Fruit fly (Drosophila melanogaster): ENCODE results near the gene Try29F.

Try29F gene

DNA sequence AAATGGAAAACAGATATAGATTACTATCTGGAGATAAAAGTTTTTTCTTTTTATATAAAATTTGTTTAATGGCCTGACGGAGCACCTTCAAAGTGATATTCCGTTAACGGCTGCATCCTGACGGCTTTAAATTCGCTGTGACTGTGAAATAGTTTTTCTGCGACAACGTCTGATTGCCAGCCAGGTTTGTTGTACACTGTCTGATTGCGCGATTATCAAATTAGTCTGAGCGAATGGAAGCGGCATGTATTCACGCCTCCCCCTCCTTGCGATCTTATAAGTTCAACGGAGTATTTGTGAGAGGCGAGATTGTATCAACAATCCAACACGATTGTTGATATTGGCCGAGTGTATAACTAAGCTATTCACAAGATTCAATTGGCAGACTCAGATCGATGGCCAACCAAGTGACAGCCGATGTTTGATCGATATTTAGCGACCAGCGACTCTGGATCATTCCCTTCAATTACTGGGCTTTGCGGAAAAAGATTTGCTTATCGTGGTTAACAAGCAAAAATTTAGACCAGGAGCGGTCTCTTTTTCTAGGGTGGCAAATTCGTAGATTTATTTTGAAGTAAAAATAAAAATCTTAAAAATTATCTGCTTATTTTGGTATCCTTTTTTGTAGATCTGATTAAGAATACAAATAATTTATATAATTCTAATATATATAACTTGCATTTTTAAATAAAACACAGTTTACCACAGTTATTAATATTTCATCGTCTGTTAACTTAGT is 42.6 kb upstream of the Try29F start:
- TF ChIP-seq EcR (GFP tag; optimal IDR thresholded peaks at IDR 0.05) (no peak), CG8159 (tag; optimal IDR thresholded peaks at IDR 0.05) (no peak), CG10348 (GFP tag; IDR thresholded peaks at IDR 0.05) (no peak), CG13204 (GFP tag; optimal IDR thresholded peaks at IDR 0.05) (no peak), Pif1A (GFP tag; optimal IDR thresholded peaks at IDR 0.05) (no peak), CG8301 (tag; optimal IDR thresholded peaks at IDR 0.05) (no peak), gl (tag; optimal IDR thresholded peaks at IDR 0.05) (no peak), rn (GFP tag; IDR thresholded peaks at IDR 0.05) (no peak), CG14655 (GFP tag; optimal IDR thresholded peaks at IDR 0.05) (no peak), CG4496 (GFP tag; IDR thresholded peaks at IDR 0.05) (no peak), Snoo (tag; optimal IDR thresholded peaks at IDR 0.05) (no peak), Ets98B (GFP tag; IDR thresholded peaks at IDR 0.05) (no peak), CG15710 (tag; optimal IDR thresholded peaks at IDR 0.05) (no peak), CG9948 (tag; optimal IDR thresholded peaks at IDR 0.05) (no peak), D1 (tag; optimal IDR thresholded peaks at IDR 0.05) (no peak)

- no peak for TF ChIP-seq Snoo (tag; optimal IDR thresholded peaks at IDR 0.05)
These were observed 42.0 kb upstream of the Try29F start for dm6 chr2L:8956336-8956726.

DNA sequence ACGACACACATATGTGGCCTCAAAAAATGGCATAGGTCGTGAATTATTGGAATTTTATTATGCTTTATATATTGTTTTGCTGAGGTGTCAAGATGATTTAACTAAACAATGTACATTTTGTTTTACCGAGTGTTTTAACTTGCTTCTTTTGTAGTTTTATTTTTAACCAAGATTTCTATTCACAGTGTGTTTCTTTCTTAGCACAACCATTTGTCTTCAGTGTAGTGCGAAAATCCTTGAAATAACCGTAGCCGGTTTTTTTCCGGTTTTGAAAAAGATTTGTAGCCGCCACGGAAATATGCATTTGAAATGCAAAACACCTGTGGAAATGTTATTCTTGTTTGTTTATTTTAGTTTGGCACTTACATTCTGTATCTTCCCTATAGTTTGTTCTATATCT is 41.2 kb upstream of the Try29F start:
- TF ChIP-seq CG15710 (tag; optimal IDR thresholded peaks at IDR 0.05) = no peak
- no peak for TF ChIP-seq Snoo (tag; optimal IDR thresholded peaks at IDR 0.05)
- no peak for TF ChIP-seq Ets98B (GFP tag; IDR thresholded peaks at IDR 0.05)
- no peak for TF ChIP-seq CG4496 (GFP tag; IDR thresholded peaks at IDR 0.05)

dm6 chr2L:8958046-8958497 is 40.3 kb upstream of the Try29F start:
- TF ChIP-seq CG4496 (GFP tag; IDR thresholded peaks at IDR 0.05) (peak; percentile 97), CG34367 (tag; optimal IDR thresholded peaks at IDR 0.05) (peak; percentile 74), CG8159 (tag; optimal IDR thresholded peaks at IDR 0.05) (peak; percentile 85), fd96Ca (GFP tag; IDR thresholded peaks at IDR 0.05) (peak; percentile 65; the same call in 1 of the 3 replicates), EcR (GFP tag; optimal IDR thresholded peaks at IDR 0.05) (no peak), CG13204 (GFP tag; optimal IDR thresholded peaks at IDR 0.05) (no peak), CG32121 (GFP tag; IDR thresholded peaks at IDR 0.05) (peak; percentile 97), CG14655 (GFP tag; optimal IDR thresholded peaks at IDR 0.05) (peak; percentile 86), CG10348 (GFP tag; IDR thresholded peaks at IDR 0.05) (peak; percentile 84), CG8301 (tag; optimal IDR thresholded peaks at IDR 0.05) (peak; percentile 86), CG12605 (GFP tag; IDR thresholded peaks at IDR 0.05) (peak; percentile 96), rn (GFP tag; IDR thresholded peaks at IDR 0.05) (peak; percentile 93), Pif1A (GFP tag; optimal IDR thresholded peaks at IDR 0.05) (peak; percentile 86), CG15710 (tag; optimal IDR thresholded peaks at IDR 0.05) (peak; percentile 81), Ets98B (GFP tag; IDR thresholded peaks at IDR 0.05) (peak; percentile 95), Snoo (tag; optimal IDR thresholded peaks at IDR 0.05) (peak; percentile 88), gl (tag; optimal IDR thresholded peaks at IDR 0.05) (peak; percentile 46), CG9948 (tag; optimal IDR thresholded peaks at IDR 0.05) (peak; percentile 82), CG17806 (tag; optimal IDR thresholded peaks at IDR 0.05) (peak; percentile 85), Pif1B (GFP tag; optimal IDR thresholded peaks at IDR 0.05) (peak; percentile 68), D1 (tag; optimal IDR thresholded peaks at IDR 0.05) (peak; percentile 75)

- TF ChIP-seq CG12605 (GFP tag; IDR thresholded peaks at IDR 0.05) (no peak; the same call in 1 of the 2 replicates), CG10348 (GFP tag; IDR thresholded peaks at IDR 0.05) (no peak), fd96Ca (GFP tag; IDR thresholded peaks at IDR 0.05) (peak; percentile 72), CG14655 (GFP tag; optimal IDR thresholded peaks at IDR 0.05) (peak; percentile 72), Pif1A (GFP tag; optimal IDR thresholded peaks at IDR 0.05) (peak; percentile 35), D1 (tag; optimal IDR thresholded peaks at IDR 0.05) (no peak), CG8301 (tag; optimal IDR thresholded peaks at IDR 0.05) (no peak), Pif1B (GFP tag; optimal IDR thresholded peaks at IDR 0.05) (peak; percentile 27)
These were observed 39.3 kb upstream of the Try29F start, which contains the start of gene CG31886 for dm6 chr2L:8959001-8959461. Gene CG31886 (minus strand): TSS chr2L:8959051.

DNA sequence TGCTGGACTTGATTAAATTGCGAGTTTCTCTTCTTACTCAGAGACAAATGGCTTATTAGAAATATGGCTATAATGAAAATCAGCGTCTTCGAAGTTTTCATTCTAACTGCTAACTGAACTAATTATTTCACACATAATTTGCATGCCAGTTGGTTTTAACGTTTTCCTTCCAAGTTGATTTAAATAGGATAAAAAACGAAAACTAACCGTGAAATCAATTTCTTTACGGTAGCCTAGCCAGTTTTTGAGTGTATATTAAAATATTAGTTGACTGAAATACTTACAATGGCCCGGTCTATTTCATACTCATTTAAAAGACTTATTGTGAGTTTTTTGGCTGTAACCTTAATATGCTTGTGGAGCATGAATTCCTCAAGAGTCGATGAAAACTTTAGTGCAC is 36.1 kb upstream of the Try29F start, which contains the start of the genes CG9525 and CG32985:
TSS of gene CG9525 (minus strand) at position 101 of the 400 bp plus-strand sequence.
TSS of gene CG32985 (plus strand) at position 280 of the 400 bp plus-strand sequence.
- TF ChIP-seq CG32121 (GFP tag; IDR thresholded peaks at IDR 0.05) (no peak), CG14655 (GFP tag; optimal IDR thresholded peaks at IDR 0.05) (no peak), D1 (tag; optimal IDR thresholded peaks at IDR 0.05) (no peak), CG12605 (GFP tag; IDR thresholded peaks at IDR 0.05) (no peak), CG34367 (tag; optimal IDR thresholded peaks at IDR 0.05) (no peak), CG13204 (GFP tag; optimal IDR thresholded peaks at IDR 0.05) (no peak), CG9948 (tag; optimal IDR thresholded peaks at IDR 0.05) (no peak), Pif1A (GFP tag; optimal IDR thresholded peaks at IDR 0.05) (no peak), CG17806 (tag; optimal IDR thresholded peaks at IDR 0.05) (no peak), Pif1B (GFP tag; optimal IDR thresholded peaks at IDR 0.05) (no peak), CG4496 (GFP tag; IDR thresholded peaks at IDR 0.05) (no peak), fd96Ca (GFP tag; IDR thresholded peaks at IDR 0.05) (no peak), EcR (GFP tag; optimal IDR thresholded peaks at IDR 0.05) (no peak), Ets98B (GFP tag; IDR thresholded peaks at IDR 0.05) (no peak), CG8159 (tag; optimal IDR thresholded peaks at IDR 0.05) (no peak), Snoo (tag; optimal IDR thresholded peaks at IDR 0.05) (no peak), CG8301 (tag; optimal IDR thresholded peaks at IDR 0.05) (no peak)

All from whole organism, pupa.